Fruit fly (Drosophila melanogaster) S2 (cell line): ENCODE results near the gene CG1468.

Experiments
- CG8478 ChIP-seq: fragments of >200 bp; optimal IDR thresholded peaks from 2 replicates; lab custom pipeline; 2018
- CTCF ChIP-seq, 2 experiments: fragments of >200 bp; optimal IDR thresholded peaks; 2 replicates each; lab custom pipeline; 2018

dm6 chrX:9873917-9874316, 4.3 kb upstream of the CG1468 start, which contains the start of gene CG32695:
- TF ChIP-seq CG8478 (no peak), CTCF (optimal IDR thresholded peaks at IDR 0.05; lab: Kevin White, UChicago) (no peak)
